Worm (Caenorhabditis elegans) whole organism, early embryonic: ENCODE results near the gene srj-44.

ENCODE experiments used
- B0310.2 ChIP-seq: sonication (generic microtip); optimal IDR thresholded peaks from 2 replicates; lab custom pipeline; 2016; ENCODE audit warnings: mild to moderate bottlenecking, missing genetic modification characterization, missing compliant biosample characterization
- F13C5.2 ChIP-seq: sonication (generic microtip); optimal IDR thresholded peaks from 2 replicates; lab custom pipeline; 2017; ENCODE audit warnings: mild to moderate bottlenecking, missing genetic modification characterization, inconsistent platforms, missing compliant biosample characterization
- aly-1 ChIP-seq: sonication (generic microtip); optimal IDR thresholded peaks from 2 replicates; lab custom pipeline; 2016; ENCODE audit warnings: missing genetic modification characterization, missing compliant biosample characterization
- ama-1 ChIP-seq: fragments of 150-350 bp; optimal IDR thresholded peaks from 2 replicates; lab custom pipeline; 2014
- ceh-13 ChIP-seq: fragments of 200-800 bp; sonication (Bioruptor generic); optimal IDR thresholded peaks from 2 replicates; lab custom pipeline; 2018; ENCODE audit warnings: mild to moderate bottlenecking, missing genetic modification characterization, missing compliant biosample characterization
- ets-7 ChIP-seq: sonication (generic microtip); optimal IDR thresholded peaks from 2 replicates; lab custom pipeline; 2016; ENCODE audit warnings: missing genotype, missing genetic modification characterization, missing compliant biosample characterization
- hmbx-1 ChIP-seq: sonication (generic microtip); optimal IDR thresholded peaks from 2 replicates; lab custom pipeline; 2016; ENCODE audit warnings: mild to moderate bottlenecking, missing genetic modification characterization, missing compliant biosample characterization
- hmg-4 ChIP-seq: fragments of 200-800 bp; sonication (Bioruptor generic); optimal IDR thresholded peaks from 2 replicates; lab custom pipeline; 2018; ENCODE audit warnings: mild to moderate bottlenecking, missing genetic modification characterization, missing compliant biosample characterization
- hnd-1 ChIP-seq: sonication (generic microtip); optimal IDR thresholded peaks from 2 replicates; lab custom pipeline; 2016; ENCODE audit warnings: missing genetic modification characterization, missing compliant biosample characterization
- pes-1 ChIP-seq: fragments of 200-800 bp; sonication (Bioruptor generic); IDR thresholded peaks from 2 replicates; pipeline ENCODE4 v1.3.6; 2022; ENCODE audit warnings: missing genetic modification reagents, missing genetic modification characterization, missing compliant biosample characterization
- tbx-37 ChIP-seq: fragments of 200-800 bp; sonication (Bioruptor generic); conservative IDR thresholded peaks from 2 replicates; pipeline ENCODE4 v1.3.6; 2022; ENCODE audit warnings: missing genetic modification reagents, missing genetic modification characterization, missing compliant biosample characterization
- tra-4 ChIP-seq: sonication (generic microtip); optimal IDR thresholded peaks from 2 replicates; lab custom pipeline; 2017; ENCODE audit warnings: missing genetic modification characterization, missing compliant biosample characterization

- TF ChIP-seq ama-1 (lab: Kevin White, UChicago): no peak
- TF ChIP-seq hnd-1 (tag; lab: Kevin White, UChicago): no peak
- TF ChIP-seq ets-7: no peak
- TF ChIP-seq tra-4 (tag; lab: Kevin White, UChicago): no peak
- no peak for TF ChIP-seq hmg-4 (GFP tag; lab: Kevin White, UChicago)
- no peak for TF ChIP-seq ceh-13 (GFP tag; lab: Kevin White, UChicago)
- TF ChIP-seq B0310.2: no peak
- no peak for TF ChIP-seq aly-1 (tag; lab: Kevin White, UChicago)
- no peak for TF ChIP-seq tbx-37 (GFP tag; lab: Robert Waterston, UW)
- TF ChIP-seq pes-1 (GFP tag; lab: Robert Waterston, UW): no peak
- no peak for TF ChIP-seq F13C5.2 (tag; lab: Kevin White, UChicago)
- no peak for TF ChIP-seq hmbx-1 (tag; lab: Kevin White, UChicago)
These were observed 26.3 kb upstream of the srj-44 start for ce11 chrV:2871754-2872504.
